Fruit fly (Drosophila melanogaster) whole organism, prepupa: ENCODE results near the gene Coq8.
A peak's percentile ranks its signal among the peaks of the same experiment; 100 is the strongest.

Experiments
- Blimp-1 ChIP-seq: fragments of 200-800 bp; sonication (Bioruptor generic); optimal IDR thresholded peaks from 3 replicates; lab custom pipeline; 2017; ENCODE audit warnings: missing biosample characterization, missing genetic modification characterization, mild to moderate bottlenecking, moderate library complexity, missing genetic modification reagents
- CG10631 ChIP-seq: fragments of 200-800 bp; sonication (Bioruptor generic); optimal IDR thresholded peaks from 2 replicates; lab custom pipeline; 2016; ENCODE audit warnings: missing biosample characterization, missing genetic modification characterization
- CG11762 ChIP-seq: fragments of 200-800 bp; sonication (Bioruptor generic); optimal IDR thresholded peaks from 3 replicates; lab custom pipeline; 2016; ENCODE audit warnings: missing biosample characterization, missing genetic modification characterization; ENCODE audit not compliant: insufficient read depth
- CG16779 ChIP-seq: fragments of 200-800 bp; sonication (Bioruptor generic); optimal IDR thresholded peaks from 3 replicates; lab custom pipeline; 2017; ENCODE audit warnings: missing biosample characterization, mild to moderate bottlenecking, missing genetic modification characterization
- CG3032 ChIP-seq: fragments of 200-800 bp; optimal IDR thresholded peaks from 2 replicates; lab custom pipeline; 2019; ENCODE audit warnings: missing biosample characterization, mild to moderate bottlenecking, missing genetic modification characterization, moderate library complexity
- CG31627 ChIP-seq: fragments of 200-800 bp; sonication (Bioruptor generic); optimal IDR thresholded peaks from 3 replicates; lab custom pipeline; 2016; ENCODE audit warnings: missing biosample characterization, missing genetic modification characterization
- CG32006 ChIP-seq: fragments of 200-800 bp; sonication (Bioruptor generic); optimal IDR thresholded peaks from 3 replicates; lab custom pipeline; 2017; ENCODE audit warnings: missing biosample characterization, mild to moderate bottlenecking, missing genetic modification characterization
- CG34406 ChIP-seq: fragments of 200-800 bp; sonication (Bioruptor generic); optimal IDR thresholded peaks from 3 replicates; lab custom pipeline; 2016; ENCODE audit warnings: missing biosample characterization, missing genetic modification characterization
- CG4318 ChIP-seq: fragments of 200-800 bp; sonication (Bioruptor generic); optimal IDR thresholded peaks from 3 replicates; lab custom pipeline; 2017; ENCODE audit warnings: missing biosample characterization, mild to moderate bottlenecking, missing genetic modification characterization
- CG6276 ChIP-seq: fragments of 200-800 bp; sonication (Bioruptor generic); optimal IDR thresholded peaks from 2 replicates; lab custom pipeline; 2017; ENCODE audit warnings: missing biosample characterization, mild to moderate bottlenecking, missing genetic modification characterization
- CG7368 ChIP-seq: fragments of 200-800 bp; sonication (Bioruptor generic); optimal IDR thresholded peaks from 3 replicates; lab custom pipeline; 2016; ENCODE audit warnings: missing biosample characterization, missing genetic modification characterization
- CG8119 ChIP-seq: fragments of 200-800 bp; sonication (Bioruptor generic); IDR thresholded peaks from 3 replicates; pipeline ENCODE4 v1.3.6; 2022; ENCODE audit warnings: missing biosample characterization, missing genetic modification characterization
- CG8632 ChIP-seq: fragments of 200-800 bp; sonication (Bioruptor generic); optimal IDR thresholded peaks from 3 replicates; lab custom pipeline; 2016; ENCODE audit warnings: missing biosample characterization, missing genetic modification characterization
- CG9139 ChIP-seq: fragments of 200-800 bp; sonication (Bioruptor generic); optimal IDR thresholded peaks from 3 replicates; lab custom pipeline; 2017; ENCODE audit warnings: missing biosample characterization, mild to moderate bottlenecking, missing genetic modification characterization
- Eip75B ChIP-seq: fragments of 200-800 bp; sonication (Bioruptor generic); optimal IDR thresholded peaks from 3 replicates; lab custom pipeline; 2016; ENCODE audit warnings: missing biosample characterization, missing genetic modification characterization
- Eip78C ChIP-seq: fragments of 200-800 bp; sonication (Bioruptor generic); peaks from one replicate; lab custom pipeline; 2016; ENCODE audit warnings: missing biosample characterization, missing genetic modification characterization
- Eip93F ChIP-seq: fragments of 200-800 bp; sonication (Bioruptor generic); optimal IDR thresholded peaks from 2 replicates; lab custom pipeline; 2016; ENCODE audit warnings: missing biosample characterization, mild to moderate bottlenecking, missing genetic modification characterization
- Ets21C ChIP-seq: fragments of 200-800 bp; sonication (Bioruptor generic); optimal IDR thresholded peaks from 3 replicates; lab custom pipeline; 2016; ENCODE audit warnings: missing biosample characterization, missing genetic modification characterization
- Ets96B ChIP-seq: fragments of 200-800 bp; optimal IDR thresholded peaks from 2 replicates; lab custom pipeline; 2019; ENCODE audit warnings: missing biosample characterization, mild to moderate bottlenecking, missing genetic modification characterization, moderate library complexity
- Gug ChIP-seq: fragments of 200-800 bp; sonication (Bioruptor generic); IDR thresholded peaks from 2 replicates; pipeline ENCODE4 v1.3.6; 2022; ENCODE audit warnings: missing biosample characterization, missing genetic modification characterization
- Hr38 ChIP-seq: sonication (Bioruptor generic); optimal IDR thresholded peaks from 2 replicates; lab custom pipeline; 2016; ENCODE audit warnings: missing biosample characterization, missing genetic modification characterization
- Hr39 ChIP-seq: fragments of 200-800 bp; sonication (Bioruptor generic); optimal IDR thresholded peaks from 2 replicates; lab custom pipeline; 2016; ENCODE audit warnings: missing biosample characterization, missing genetic modification characterization
- Lpt ChIP-seq: fragments of 200-800 bp; sonication (Bioruptor generic); optimal IDR thresholded peaks from 3 replicates; lab custom pipeline; 2016; ENCODE audit warnings: missing biosample characterization, missing genetic modification characterization
- Smox ChIP-seq: fragments of 200-800 bp; sonication (Bioruptor generic); optimal IDR thresholded peaks from 3 replicates; lab custom pipeline; 2016; ENCODE audit warnings: missing biosample characterization, missing genetic modification characterization
- acj6 ChIP-seq: fragments of 200-800 bp; sonication (Bioruptor generic); optimal IDR thresholded peaks from 3 replicates; lab custom pipeline; 2016; ENCODE audit warnings: missing biosample characterization, missing genetic modification characterization
- cyc ChIP-seq: fragments of 200-800 bp; sonication (Bioruptor generic); optimal IDR thresholded peaks from 3 replicates; lab custom pipeline; 2016; ENCODE audit warnings: missing biosample characterization, missing genetic modification characterization
- dac ChIP-seq: fragments of 200-800 bp; sonication (Bioruptor generic); optimal IDR thresholded peaks from 2 replicates; lab custom pipeline; 2017; ENCODE audit warnings: missing biosample characterization, mild to moderate bottlenecking, missing genetic modification characterization
- dsx ChIP-seq: fragments of 200-800 bp; optimal IDR thresholded peaks from 3 replicates; lab custom pipeline; 2019; ENCODE audit warnings: missing biosample characterization, mild to moderate bottlenecking, missing genetic modification characterization, moderate library complexity; ENCODE audit not compliant: poor library complexity, severe bottlenecking
- eg ChIP-seq: fragments of 200-800 bp; sonication (Bioruptor generic); IDR thresholded peaks from 3 replicates; pipeline ENCODE4 v1.3.6; 2022; ENCODE audit warnings: missing biosample characterization, missing genetic modification characterization
- esn ChIP-seq: fragments of 200-800 bp; sonication (Bioruptor generic); optimal IDR thresholded peaks from 2 replicates; lab custom pipeline; 2016; ENCODE audit warnings: missing biosample characterization, mild to moderate bottlenecking, missing genetic modification characterization, moderate library complexity
- lz ChIP-seq: fragments of 200-800 bp; sonication (Bioruptor generic); optimal IDR thresholded peaks from 3 replicates; lab custom pipeline; 2016; ENCODE audit warnings: missing biosample characterization, missing genetic modification characterization
- pdm3 ChIP-seq: fragments of 200-800 bp; sonication (Bioruptor generic); optimal IDR thresholded peaks from 3 replicates; lab custom pipeline; 2016; ENCODE audit warnings: missing biosample characterization, missing genetic modification characterization
- ss ChIP-seq, 2 experiments: fragments of 200-800 bp; sonication (Bioruptor generic); optimal IDR thresholded peaks; 2 replicates in 1 of 2; 3 replicates in 1 of 2; lab custom pipeline; 2017 to 2018; ENCODE audit warnings: mild to moderate bottlenecking in 2 of 2, missing biosample characterization in 2 of 2, missing genetic modification characterization in 2 of 2, moderate library complexity in 1 of 2
- topi ChIP-seq: fragments of 200-800 bp; sonication (Bioruptor generic); optimal IDR thresholded peaks from 3 replicates; lab custom pipeline; 2016; ENCODE audit warnings: missing biosample characterization, missing genetic modification characterization
- vri ChIP-seq: fragments of 200-800 bp; sonication (Bioruptor generic); optimal IDR thresholded peaks from 3 replicates; lab custom pipeline; 2016; ENCODE audit warnings: missing biosample characterization, mild to moderate bottlenecking, missing genetic modification characterization

The Coq8 gene

dm6 chrX:12939951-12940350 is 39.0 kb upstream of the Coq8 start (continued):
- TF ChIP-seq CG4318 (GFP tag; lab: Kevin White, UChicago) (no peak), CG9139 (no peak), dac (GFP tag; lab: Kevin White, UChicago) (no peak), Eip75B (GFP tag; lab: Kevin White, UChicago) (no peak), acj6 (GFP tag; lab: Kevin White, UChicago) (peak; percentile 13), CG3032 (tag; lab: Kevin White, UChicago) (peak; percentile 23), CG32006 (no peak), dsx (GFP tag; lab: Kevin White, UChicago) (no peak), CG31627 (GFP tag; lab: Kevin White, UChicago) (peak; percentile 8), CG7368 (no peak), pdm3 (GFP tag; lab: Kevin White, UChicago) (peak; percentile 23), topi (GFP tag; lab: Kevin White, UChicago) (peak; percentile 41), Lpt (GFP tag; lab: Kevin White, UChicago) (no peak), CG11762 (GFP tag; lab: Kevin White, UChicago) (no peak), lz (peak; percentile 17), Hr38 (GFP tag; lab: Kevin White, UChicago) (no peak), eg (no peak), CG6276 (GFP tag; lab: Kevin White, UChicago) (no peak)

- no peak for TF ChIP-seq Ets21C (GFP tag; lab: Kevin White, UChicago)
- TF ChIP-seq, all 60 proteins: peak for 0
These were observed 38.1 kb upstream of the Coq8 start for dm6 chrX:12939021-12939420.

DNA sequence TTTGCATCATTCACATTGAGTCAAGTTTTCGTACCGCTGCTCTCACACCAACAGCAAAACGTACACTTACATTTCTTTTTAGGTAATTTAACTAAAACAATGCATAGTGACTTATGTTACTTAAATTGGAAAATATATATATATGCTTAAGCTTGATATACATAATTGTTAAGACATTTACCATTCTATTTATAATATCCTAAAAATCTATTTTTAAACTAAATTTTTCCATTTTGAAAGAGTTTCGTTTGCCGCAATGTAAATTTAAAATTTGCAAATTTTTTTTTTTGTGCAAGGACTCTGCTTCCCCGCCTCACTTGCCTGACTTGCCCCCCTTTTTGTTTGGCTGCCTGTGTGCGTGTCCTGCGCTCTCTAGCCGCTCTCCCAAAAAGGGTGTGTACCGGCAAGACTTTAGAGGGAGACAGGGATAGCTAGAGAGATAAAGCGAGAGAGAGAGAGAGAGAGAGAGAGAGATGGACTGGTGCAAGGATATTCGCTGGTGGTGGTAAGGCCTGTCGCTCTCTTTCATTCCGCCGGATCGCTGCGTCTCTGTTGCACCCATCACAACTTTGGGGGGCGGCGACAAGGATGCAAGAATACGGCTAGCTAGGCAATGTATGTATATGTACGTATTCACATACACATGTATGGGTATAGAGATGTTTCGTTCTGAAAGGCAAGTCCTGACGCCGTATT is 37.1 kb upstream of the Coq8 start:
- TF ChIP-seq Eip93F (GFP tag; lab: Kevin White, UChicago) (no peak), Ets96B (tag; lab: Kevin White, UChicago) (peak; percentile 4), acj6 (GFP tag; lab: Kevin White, UChicago) (no peak), Eip78C (GFP tag; lab: Kevin White, UChicago) (peak; percentile 44), esn (peak; percentile 4), vri (no peak), CG3032 (tag; lab: Kevin White, UChicago) (peak; percentile 2), Hr39 (GFP tag; lab: Kevin White, UChicago) (no peak), CG8119 (GFP tag; lab: Robert Waterston, UW) (no peak)

- TF ChIP-seq Eip78C (GFP tag; lab: Kevin White, UChicago) (no peak), cyc (GFP tag; lab: Kevin White, UChicago) (no peak), CG6276 (GFP tag; lab: Kevin White, UChicago) (no peak), Ets21C (GFP tag; lab: Kevin White, UChicago) (no peak), acj6 (GFP tag; lab: Kevin White, UChicago) (no peak), Gug (no peak)
These were observed 28.9 kb upstream of the Coq8 start for dm6 chrX:12929817-12930216.

DNA sequence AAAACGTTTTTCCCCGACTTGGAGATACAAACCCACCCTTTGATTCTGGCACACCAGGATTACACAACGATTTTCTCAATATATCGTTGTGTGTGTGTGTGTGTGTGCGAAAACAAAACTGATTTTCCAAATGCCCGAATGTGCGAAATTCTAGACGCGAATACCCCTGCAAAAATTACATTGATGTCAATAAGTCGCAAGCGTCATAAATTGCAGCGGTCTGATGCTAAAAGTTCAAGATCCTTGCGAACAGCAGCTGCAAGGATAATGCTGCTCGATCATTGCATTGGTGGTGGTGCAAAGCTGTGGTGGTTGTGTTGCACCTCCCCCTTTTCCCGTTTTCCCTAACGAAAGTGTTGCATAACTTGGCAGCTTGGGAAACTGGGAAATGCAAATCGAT is 26.7 kb upstream of the Coq8 start:
- no peak for TF ChIP-seq Smox
- no peak for TF ChIP-seq CG34406
- no peak for TF ChIP-seq ss (GFP tag; optimal IDR thresholded peaks at IDR 0.05; lab: Kevin White, UChicago)
- TF ChIP-seq CG10631: no peak
- no peak for TF ChIP-seq CG8632 (GFP tag; lab: Kevin White, UChicago)
- no peak for TF ChIP-seq Blimp-1 (GFP tag; lab: Kevin White, UChicago)
- TF ChIP-seq CG31627 (GFP tag; lab: Kevin White, UChicago): no peak
- TF ChIP-seq CG32006: no peak
- TF ChIP-seq eg: no peak
- TF ChIP-seq Eip75B (GFP tag; lab: Kevin White, UChicago): no peak
- no peak for TF ChIP-seq CG16779 (tag; lab: Kevin White, UChicago)
- TF ChIP-seq, all 60 proteins: peak for 0
